Fruit fly (Drosophila melanogaster): ENCODE measurements around the gene CG17260.

DNA sequence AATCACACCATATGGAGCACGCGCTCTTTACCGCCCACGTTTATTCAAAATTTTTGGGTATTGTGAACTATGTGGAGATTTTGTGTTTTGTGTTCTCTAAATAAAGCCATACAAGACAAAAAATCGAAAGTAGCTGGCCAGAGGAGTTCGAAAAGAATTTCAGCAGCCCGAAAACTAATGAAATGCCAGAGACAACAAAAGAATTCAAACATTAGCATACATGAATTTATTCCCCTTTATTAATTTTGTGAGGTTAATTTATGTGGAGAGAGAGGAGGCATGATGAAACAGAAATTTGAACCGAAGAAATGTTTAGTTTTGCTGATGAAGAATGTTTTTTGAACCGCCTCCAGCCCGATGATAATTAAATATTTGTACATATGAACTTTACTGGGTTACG lies 30.8 kb upstream of the CG17260 start:
- TF ChIP-seq psq (GFP tag; optimal IDR thresholded peaks at IDR 0.05) (no peak), NC2β (GFP tag; optimal IDR thresholded peaks at IDR 0.05) (no peak)

Measured in whole organism, embryonic.